Worm (Caenorhabditis elegans) whole organism, young adult: ENCODE data around the gene C06C3.4.

Experiments used
- F10E7.11 ChIP-seq: sonication (generic microtip); optimal IDR thresholded peaks from 2 replicates; lab custom pipeline; 2017; ENCODE audit warnings: mild to moderate bottlenecking, missing genetic modification characterization, moderate library complexity, missing compliant biosample characterization
- K11D2.4 ChIP-seq: fragments of 200-800 bp; sonication (Bioruptor generic); IDR thresholded peaks from 2 replicates; pipeline ENCODE4 v1.3.6; 2022; ENCODE audit warnings: missing genetic modification reagents, missing genetic modification characterization, missing compliant biosample characterization
- Y56A3A.18 ChIP-seq: fragments of 200-800 bp; sonication (Bioruptor generic); IDR thresholded peaks from 2 replicates; pipeline ENCODE4 v1.3.6; 2022; ENCODE audit warnings: missing genetic modification reagents, missing genetic modification characterization, missing compliant biosample characterization
- ama-1 ChIP-seq, 3 experiments: fragments of 150-350 bp in 1 of 3; sonication (generic microtip) in 2 of 3; optimal IDR thresholded peaks; 2 replicates each; lab custom pipeline; 2014 to 2018; ENCODE audit warnings: missing biosample characterization in 2 of 3, missing genetic modification characterization in 2 of 3, missing genetic modification reagents in 2 of 3
- bed-1 ChIP-seq: fragments of 200-800 bp; sonication (Bioruptor generic); IDR thresholded peaks from 2 replicates; pipeline ENCODE4 v1.3.6; 2022; ENCODE audit warnings: missing genetic modification reagents, missing genetic modification characterization, missing compliant biosample characterization
- ets-4 ChIP-seq: fragments of 200-800 bp; sonication (Bioruptor generic); optimal IDR thresholded peaks from 2 replicates; lab custom pipeline; 2018; ENCODE audit warnings: mild to moderate bottlenecking, missing genetic modification characterization, missing compliant biosample characterization
- madf-3 ChIP-seq: fragments of 200-800 bp; sonication (Bioruptor generic); IDR thresholded peaks from 2 replicates; pipeline ENCODE4 v1.3.6; 2022; ENCODE audit warnings: missing genetic modification reagents, missing genetic modification characterization, missing compliant biosample characterization
- madf-8 ChIP-seq: fragments of 200-800 bp; sonication (Bioruptor generic); conservative IDR thresholded peaks from 2 replicates; pipeline ENCODE4 v1.3.6; 2022; ENCODE audit warnings: missing genetic modification reagents, missing genetic modification characterization, missing compliant biosample characterization
- ztf-6 ChIP-seq: fragments of 200-800 bp; sonication (Bioruptor generic); IDR thresholded peaks from 2 replicates; pipeline ENCODE4 v1.3.6; 2022; ENCODE audit warnings: missing genetic modification reagents, missing genetic modification characterization, missing compliant biosample characterization

ce11 chrII:9345794-9346193 is 27.3 kb upstream of the C06C3.4 start:
- TF ChIP-seq K11D2.4 (GFP tag; lab: Robert Waterston, UW) (no peak), madf-3 (GFP tag; lab: Robert Waterston, UW) (no peak), madf-8 (GFP tag; lab: Robert Waterston, UW) (no peak), ama-1 (optimal IDR thresholded peaks at IDR 0.05; lab: Kevin White, UChicago) (no peak), ama-1 (GFP tag; optimal IDR thresholded peaks at IDR 0.05; lab: Kevin White, UChicago) (no peak), ets-4 (GFP tag; lab: Kevin White, UChicago) (no peak), Y56A3A.18 (no peak), bed-1 (GFP tag; lab: Robert Waterston, UW) (no peak), ztf-6 (GFP tag; lab: Robert Waterston, UW) (no peak), F10E7.11 (tag; lab: Kevin White, UChicago) (no peak)
